Fruit fly (Drosophila melanogaster) whole organism, prepupa: ENCODE measurements around the gene Arfrp1.

Experiments used
- Blimp-1 ChIP-seq: fragments of 200-800 bp; sonication (Bioruptor generic); optimal IDR thresholded peaks from 3 replicates; lab custom pipeline; 2017; ENCODE audit warnings: missing biosample characterization, missing genetic modification characterization, mild to moderate bottlenecking, moderate library complexity, missing genetic modification reagents
- CG10669 ChIP-seq: fragments of 200-800 bp; sonication (Bioruptor generic); optimal IDR thresholded peaks from 3 replicates; lab custom pipeline; 2018; ENCODE audit warnings: missing biosample characterization, mild to moderate bottlenecking, missing genetic modification characterization, moderate library complexity
- CG11294 ChIP-seq: fragments of 200-800 bp; sonication (Bioruptor generic); IDR thresholded peaks from 2 replicates; pipeline ENCODE4 v1.3.6; 2022; ENCODE audit warnings: missing biosample characterization, missing genetic modification characterization
- CG11762 ChIP-seq: fragments of 200-800 bp; sonication (Bioruptor generic); optimal IDR thresholded peaks from 3 replicates; lab custom pipeline; 2016; ENCODE audit warnings: missing biosample characterization, missing genetic modification characterization; ENCODE audit not compliant: insufficient read depth
- CG11902 ChIP-seq: fragments of 200-800 bp; sonication (Bioruptor generic); optimal IDR thresholded peaks from 3 replicates; lab custom pipeline; 2016; ENCODE audit warnings: missing biosample characterization, missing genetic modification characterization
- CG15336 ChIP-seq: fragments of 200-800 bp; sonication (Bioruptor generic); IDR thresholded peaks from 2 replicates; pipeline ENCODE4 v1.3.6; 2022; ENCODE audit warnings: missing biosample characterization, missing genetic modification characterization
- CG1621 ChIP-seq: fragments of 200-800 bp; sonication (Bioruptor generic); optimal IDR thresholded peaks from 3 replicates; lab custom pipeline; 2018; ENCODE audit warnings: missing biosample characterization, mild to moderate bottlenecking, missing genetic modification characterization
- CG16779 ChIP-seq: fragments of 200-800 bp; sonication (Bioruptor generic); optimal IDR thresholded peaks from 3 replicates; lab custom pipeline; 2017; ENCODE audit warnings: missing biosample characterization, mild to moderate bottlenecking, missing genetic modification characterization
- CG3032 ChIP-seq: fragments of 200-800 bp; optimal IDR thresholded peaks from 2 replicates; lab custom pipeline; 2019; ENCODE audit warnings: missing biosample characterization, mild to moderate bottlenecking, missing genetic modification characterization, moderate library complexity
- CG4318 ChIP-seq: fragments of 200-800 bp; sonication (Bioruptor generic); optimal IDR thresholded peaks from 3 replicates; lab custom pipeline; 2017; ENCODE audit warnings: missing biosample characterization, mild to moderate bottlenecking, missing genetic modification characterization
- CG6163 ChIP-seq: fragments of 200-800 bp; sonication (Bioruptor generic); IDR thresholded peaks from 3 replicates; pipeline ENCODE4 v1.3.6; 2022; ENCODE audit warnings: missing biosample characterization, missing genetic modification characterization
- CG6276 ChIP-seq: fragments of 200-800 bp; sonication (Bioruptor generic); optimal IDR thresholded peaks from 2 replicates; lab custom pipeline; 2017; ENCODE audit warnings: missing biosample characterization, mild to moderate bottlenecking, missing genetic modification characterization
- CG6792 ChIP-seq: fragments of 200-800 bp; sonication (Bioruptor generic); optimal IDR thresholded peaks from 3 replicates; lab custom pipeline; 2016; ENCODE audit warnings: missing biosample characterization, missing genetic modification characterization
- CG6808 ChIP-seq: fragments of 200-800 bp; sonication (Bioruptor generic); optimal IDR thresholded peaks from 3 replicates; lab custom pipeline; 2017; ENCODE audit warnings: missing biosample characterization, missing genetic modification characterization, mild to moderate bottlenecking, moderate library complexity, missing genetic modification reagents
- CG7368 ChIP-seq: fragments of 200-800 bp; sonication (Bioruptor generic); optimal IDR thresholded peaks from 3 replicates; lab custom pipeline; 2016; ENCODE audit warnings: missing biosample characterization, missing genetic modification characterization
- CG8119 ChIP-seq: fragments of 200-800 bp; sonication (Bioruptor generic); IDR thresholded peaks from 3 replicates; pipeline ENCODE4 v1.3.6; 2022; ENCODE audit warnings: missing biosample characterization, missing genetic modification characterization
- CG8319 ChIP-seq: fragments of 200-800 bp; sonication (Bioruptor generic); optimal IDR thresholded peaks from 3 replicates; lab custom pipeline; 2016; ENCODE audit warnings: missing biosample characterization, missing genetic modification characterization
- CG8632 ChIP-seq: fragments of 200-800 bp; sonication (Bioruptor generic); optimal IDR thresholded peaks from 3 replicates; lab custom pipeline; 2016; ENCODE audit warnings: missing biosample characterization, missing genetic modification characterization
- CG9139 ChIP-seq: fragments of 200-800 bp; sonication (Bioruptor generic); optimal IDR thresholded peaks from 3 replicates; lab custom pipeline; 2017; ENCODE audit warnings: missing biosample characterization, mild to moderate bottlenecking, missing genetic modification characterization
- Eip75B ChIP-seq: fragments of 200-800 bp; sonication (Bioruptor generic); optimal IDR thresholded peaks from 3 replicates; lab custom pipeline; 2016; ENCODE audit warnings: missing biosample characterization, missing genetic modification characterization
- Eip78C ChIP-seq: fragments of 200-800 bp; sonication (Bioruptor generic); peaks from one replicate; lab custom pipeline; 2016; ENCODE audit warnings: missing biosample characterization, missing genetic modification characterization
- Eip93F ChIP-seq: fragments of 200-800 bp; sonication (Bioruptor generic); optimal IDR thresholded peaks from 2 replicates; lab custom pipeline; 2016; ENCODE audit warnings: missing biosample characterization, mild to moderate bottlenecking, missing genetic modification characterization
- Ets21C ChIP-seq: fragments of 200-800 bp; sonication (Bioruptor generic); optimal IDR thresholded peaks from 3 replicates; lab custom pipeline; 2016; ENCODE audit warnings: missing biosample characterization, missing genetic modification characterization
- Ets96B ChIP-seq: fragments of 200-800 bp; optimal IDR thresholded peaks from 2 replicates; lab custom pipeline; 2019; ENCODE audit warnings: missing biosample characterization, mild to moderate bottlenecking, missing genetic modification characterization, moderate library complexity
- Gug ChIP-seq: fragments of 200-800 bp; sonication (Bioruptor generic); IDR thresholded peaks from 2 replicates; pipeline ENCODE4 v1.3.6; 2022; ENCODE audit warnings: missing biosample characterization, missing genetic modification characterization
- Hr38 ChIP-seq: sonication (Bioruptor generic); optimal IDR thresholded peaks from 2 replicates; lab custom pipeline; 2016; ENCODE audit warnings: missing biosample characterization, missing genetic modification characterization
- Hr39 ChIP-seq: fragments of 200-800 bp; sonication (Bioruptor generic); optimal IDR thresholded peaks from 2 replicates; lab custom pipeline; 2016; ENCODE audit warnings: missing biosample characterization, missing genetic modification characterization
- Hr4 ChIP-seq: fragments of 200-800 bp; sonication (Bioruptor generic); optimal IDR thresholded peaks from 3 replicates; lab custom pipeline; 2016; ENCODE audit warnings: missing biosample characterization, missing genetic modification characterization
- Lpt ChIP-seq: fragments of 200-800 bp; sonication (Bioruptor generic); optimal IDR thresholded peaks from 3 replicates; lab custom pipeline; 2016; ENCODE audit warnings: missing biosample characterization, missing genetic modification characterization
- Met ChIP-seq: fragments of 200-800 bp; sonication (Bioruptor generic); optimal IDR thresholded peaks from 3 replicates; lab custom pipeline; 2016; ENCODE audit warnings: missing biosample characterization, missing genetic modification characterization
- OdsH ChIP-seq: fragments of 200-800 bp; sonication (Bioruptor generic); optimal IDR thresholded peaks from 3 replicates; lab custom pipeline; 2016; ENCODE audit warnings: missing biosample characterization, missing genetic modification characterization
- Smox ChIP-seq: fragments of 200-800 bp; sonication (Bioruptor generic); optimal IDR thresholded peaks from 3 replicates; lab custom pipeline; 2016; ENCODE audit warnings: missing biosample characterization, missing genetic modification characterization
- Sox102F ChIP-seq: fragments of 200-800 bp; sonication (Bioruptor generic); optimal IDR thresholded peaks from 2 replicates; lab custom pipeline; 2016; ENCODE audit warnings: missing biosample characterization, mild to moderate bottlenecking, missing genetic modification characterization
- Sox14 ChIP-seq: fragments of 200-800 bp; sonication (Bioruptor generic); optimal IDR thresholded peaks from 3 replicates; lab custom pipeline; 2016; ENCODE audit warnings: missing biosample characterization, missing genetic modification characterization
- Sox15 ChIP-seq: fragments of 200-800 bp; sonication (Bioruptor generic); optimal IDR thresholded peaks from 3 replicates; lab custom pipeline; 2016; ENCODE audit warnings: missing biosample characterization, missing genetic modification characterization
- achi ChIP-seq: fragments of 200-800 bp; sonication (Bioruptor generic); optimal IDR thresholded peaks from 3 replicates; lab custom pipeline; 2016; ENCODE audit warnings: missing biosample characterization, missing genetic modification characterization
- acj6 ChIP-seq: fragments of 200-800 bp; sonication (Bioruptor generic); optimal IDR thresholded peaks from 3 replicates; lab custom pipeline; 2016; ENCODE audit warnings: missing biosample characterization, missing genetic modification characterization
- cyc ChIP-seq: fragments of 200-800 bp; sonication (Bioruptor generic); optimal IDR thresholded peaks from 3 replicates; lab custom pipeline; 2016; ENCODE audit warnings: missing biosample characterization, missing genetic modification characterization
- dac ChIP-seq: fragments of 200-800 bp; sonication (Bioruptor generic); optimal IDR thresholded peaks from 2 replicates; lab custom pipeline; 2017; ENCODE audit warnings: missing biosample characterization, mild to moderate bottlenecking, missing genetic modification characterization
- dsx ChIP-seq: fragments of 200-800 bp; optimal IDR thresholded peaks from 3 replicates; lab custom pipeline; 2019; ENCODE audit warnings: missing biosample characterization, mild to moderate bottlenecking, missing genetic modification characterization, moderate library complexity; ENCODE audit not compliant: poor library complexity, severe bottlenecking
- eg ChIP-seq: fragments of 200-800 bp; sonication (Bioruptor generic); IDR thresholded peaks from 3 replicates; pipeline ENCODE4 v1.3.6; 2022; ENCODE audit warnings: missing biosample characterization, missing genetic modification characterization
- esn ChIP-seq: fragments of 200-800 bp; sonication (Bioruptor generic); optimal IDR thresholded peaks from 2 replicates; lab custom pipeline; 2016; ENCODE audit warnings: missing biosample characterization, mild to moderate bottlenecking, missing genetic modification characterization, moderate library complexity
- fd59A ChIP-seq: fragments of 200-800 bp; sonication (Bioruptor generic); optimal IDR thresholded peaks from 2 replicates; lab custom pipeline; 2017; ENCODE audit warnings: missing biosample characterization, mild to moderate bottlenecking, missing genetic modification characterization, missing genetic modification reagents
- fd85E ChIP-seq: fragments of 200-800 bp; sonication (Bioruptor generic); optimal IDR thresholded peaks from 3 replicates; lab custom pipeline; 2016; ENCODE audit warnings: missing biosample characterization, missing genetic modification characterization
- lz ChIP-seq: fragments of 200-800 bp; sonication (Bioruptor generic); optimal IDR thresholded peaks from 3 replicates; lab custom pipeline; 2016; ENCODE audit warnings: missing biosample characterization, missing genetic modification characterization
- net ChIP-seq: fragments of 200-800 bp; sonication (Bioruptor generic); optimal IDR thresholded peaks from 3 replicates; lab custom pipeline; 2016; ENCODE audit warnings: missing biosample characterization, missing genetic modification characterization
- pdm3 ChIP-seq: fragments of 200-800 bp; sonication (Bioruptor generic); optimal IDR thresholded peaks from 3 replicates; lab custom pipeline; 2016; ENCODE audit warnings: missing biosample characterization, missing genetic modification characterization
- salr ChIP-seq, 2 experiments: fragments of 200-800 bp; sonication (Bioruptor generic); optimal IDR thresholded peaks; 3 replicates each; lab custom pipeline; 2016 to 2018; ENCODE audit warnings: missing biosample characterization in 2 of 2, missing genetic modification characterization in 2 of 2, mild to moderate bottlenecking in 1 of 2
- svp ChIP-seq: fragments of 200-800 bp; sonication (Bioruptor generic); peaks from one replicate; lab custom pipeline; 2016; ENCODE audit warnings: missing biosample characterization, missing genetic modification characterization
- vri ChIP-seq: fragments of 200-800 bp; sonication (Bioruptor generic); optimal IDR thresholded peaks from 3 replicates; lab custom pipeline; 2016; ENCODE audit warnings: missing biosample characterization, mild to moderate bottlenecking, missing genetic modification characterization

Gene Arfrp1

dm6 chrX:9120828-9121754, 14.2 kb downstream of the Arfrp1 start:
- TF ChIP-seq net (no peak), CG11902 (no peak), CG6276 (GFP tag; lab: Kevin White, UChicago) (peak; percentile 23), fd59A (GFP tag; lab: Kevin White, UChicago) (no peak), Hr39 (GFP tag; lab: Kevin White, UChicago) (peak; percentile 45), vri (GFP tag; lab: Kevin White, UChicago) (peak; percentile 33), CG16779 (no peak), CG7368 (GFP tag; lab: Kevin White, UChicago) (no peak), Ets21C (GFP tag; lab: Kevin White, UChicago) (peak; percentile 26), dac (GFP tag; lab: Kevin White, UChicago) (no peak), OdsH (GFP tag; lab: Kevin White, UChicago) (peak; percentile 35), CG9139 (GFP tag; lab: Kevin White, UChicago) (no peak), CG1621 (tag; lab: Kevin White, UChicago) (no peak), CG11294 (GFP tag; lab: Robert Waterston, UW) (no peak), CG15336 (peak; percentile 60), Hr38 (GFP tag; lab: Kevin White, UChicago) (no peak), Eip78C (GFP tag; lab: Kevin White, UChicago) (peak; percentile 83), pdm3 (peak; percentile 34), achi (GFP tag; lab: Kevin White, UChicago) (peak; percentile 1), Sox15 (GFP tag; lab: Kevin White, UChicago) (no peak), Eip93F (no peak), eg (peak; percentile 50; the same call in 1 of the 3 replicates), fd85E (no peak), acj6 (peak; percentile 18), Gug (GFP tag; lab: Robert Waterston, UW) (no peak), CG6808 (GFP tag; lab: Kevin White, UChicago) (peak; percentile 9), CG11762 (no peak), Ets96B (tag; lab: Kevin White, UChicago) (peak; percentile 42), CG8632 (GFP tag; lab: Kevin White, UChicago) (no peak), lz (peak; percentile 35), CG10669 (GFP tag; lab: Kevin White, UChicago) (peak; percentile 30), Smox (GFP tag; lab: Kevin White, UChicago) (peak; percentile 38), Met (GFP tag; lab: Kevin White, UChicago) (peak; percentile 62), Eip75B (GFP tag; lab: Kevin White, UChicago) (peak; percentile 34), CG8119 (peak; percentile 30; the same call in 1 of the 3 replicates), dsx (GFP tag; lab: Kevin White, UChicago) (peak; percentile 9), CG6792 (GFP tag; lab: Kevin White, UChicago) (peak; percentile 4), CG8319 (GFP tag; lab: Kevin White, UChicago) (no peak), Sox102F (GFP tag; lab: Kevin White, UChicago) (peak; percentile 55), salr (GFP tag; optimal IDR thresholded peaks at IDR 0.05; lab: Kevin White, UChicago) (no peak), CG6163 (peak; percentile 28; the same call in 1 of the 3 replicates), cyc (peak; percentile 44), Blimp-1 (GFP tag; lab: Kevin White, UChicago) (no peak), Hr4 (GFP tag; lab: Kevin White, UChicago) (peak; percentile 46), Lpt (no peak), esn (GFP tag; lab: Kevin White, UChicago) (peak; percentile 44), svp (GFP tag; lab: Kevin White, UChicago) (peak; percentile 80), CG4318 (GFP tag; lab: Kevin White, UChicago) (no peak), CG3032 (tag; lab: Kevin White, UChicago) (no peak), Sox14 (GFP tag; lab: Kevin White, UChicago) (peak; percentile 40)
